Fruit fly (Drosophila melanogaster) Kc167 (cell line): ENCODE results near the gene CG4872.

Source experiments
- Myc ChIP-seq: fragments of >200 bp; optimal IDR thresholded peaks from 2 replicates; lab custom pipeline; 2017; ENCODE audit warnings: missing external identifiers
- Sin3A ChIP-seq: fragments of >200 bp; optimal IDR thresholded peaks from 2 replicates; lab custom pipeline; 2018; ENCODE audit warnings: missing external identifiers
- h ChIP-seq: fragments of >200 bp; optimal IDR thresholded peaks from 3 replicates; lab custom pipeline; 2018; ENCODE audit warnings: missing external identifiers
- insv ChIP-seq: fragments of >200 bp; optimal IDR thresholded peaks from 3 replicates; lab custom pipeline; 2018; ENCODE audit warnings: missing external identifiers
- psq ChIP-seq: fragments of >200 bp; optimal IDR thresholded peaks from 2 replicates; lab custom pipeline; 2017; ENCODE audit warnings: missing external identifiers
- ttk ChIP-seq: sonication (Bioruptor generic); optimal IDR thresholded peaks from 2 replicates; lab custom pipeline; 2017; ENCODE audit warnings: missing external identifiers

The CG4872 gene

dm6 chrX:16917462-16917861, 36.3 kb downstream of the CG4872 start:
- no peak for TF ChIP-seq ttk (lab: Kevin White, UChicago)
- TF ChIP-seq psq (lab: Kevin White, UChicago), result no peak
- TF ChIP-seq insv (lab: Kevin White, UChicago), result no peak
- no peak for TF ChIP-seq Myc (lab: Kevin White, UChicago)
- no peak for TF ChIP-seq Sin3A (lab: Kevin White, UChicago)
- TF ChIP-seq h (lab: Kevin White, UChicago), result no peak

dm6 chrX:16918767-16919336, 37.7 kb downstream of the CG4872 start:
- no peak for TF ChIP-seq ttk (lab: Kevin White, UChicago)
- no peak for TF ChIP-seq insv (lab: Kevin White, UChicago)
- no peak for TF ChIP-seq psq (lab: Kevin White, UChicago)
- TF ChIP-seq Myc (lab: Kevin White, UChicago), result no peak
- TF ChIP-seq h (lab: Kevin White, UChicago), result no peak
- no peak for TF ChIP-seq Sin3A (lab: Kevin White, UChicago)

dm6 chrX:16920682-16921286, 39.6 kb downstream of the CG4872 start:
- no peak for TF ChIP-seq psq (lab: Kevin White, UChicago)
- no peak for TF ChIP-seq Myc (lab: Kevin White, UChicago)
- TF ChIP-seq ttk (lab: Kevin White, UChicago), result no peak
- no peak for TF ChIP-seq Sin3A (lab: Kevin White, UChicago)
- no peak for TF ChIP-seq h (lab: Kevin White, UChicago)
- TF ChIP-seq insv (lab: Kevin White, UChicago), result no peak

- no peak for TF ChIP-seq ttk (lab: Kevin White, UChicago)
- TF ChIP-seq Sin3A (lab: Kevin White, UChicago), result no peak
- no peak for TF ChIP-seq Myc (lab: Kevin White, UChicago)
- TF ChIP-seq psq (lab: Kevin White, UChicago), result no peak
- no peak for TF ChIP-seq insv (lab: Kevin White, UChicago)
- no peak for TF ChIP-seq h (lab: Kevin White, UChicago)
These were observed 41.5 kb downstream of the CG4872 start for dm6 chrX:16922626-16923025.

- TF ChIP-seq insv (lab: Kevin White, UChicago) (no peak), Myc (lab: Kevin White, UChicago) (no peak), h (lab: Kevin White, UChicago) (no peak), psq (lab: Kevin White, UChicago) (no peak), Sin3A (lab: Kevin White, UChicago) (no peak), ttk (lab: Kevin White, UChicago) (no peak)
These were observed 42.4 kb downstream of the CG4872 start for dm6 chrX:16923503-16923902.

dm6 chrX:16924069-16924721, 43.0 kb downstream of the CG4872 start:
- TF ChIP-seq psq (lab: Kevin White, UChicago) (no peak), Sin3A (lab: Kevin White, UChicago) (no peak), insv (lab: Kevin White, UChicago) (no peak), h (lab: Kevin White, UChicago) (no peak), ttk (lab: Kevin White, UChicago) (no peak)

dm6 chrX:16926726-16927125, 45.6 kb downstream of the CG4872 start:
- TF ChIP-seq Myc (lab: Kevin White, UChicago) (no peak), insv (lab: Kevin White, UChicago) (no peak)

- TF ChIP-seq h (lab: Kevin White, UChicago), result no peak
- no peak for TF ChIP-seq psq (lab: Kevin White, UChicago)
- TF ChIP-seq Myc (lab: Kevin White, UChicago), result no peak
These were observed 49.5 kb downstream of the CG4872 start for dm6 chrX:16930465-16931286.
